Worm (Caenorhabditis elegans) whole organism, late embryonic: Measurements from ENCODE around the gene rbf-1.

Experiments used
- C38D4.7 ChIP-seq: fragments of 200-800 bp; sonication (Bioruptor generic); optimal IDR thresholded peaks from 2 replicates; lab custom pipeline; 2018; ENCODE audit warnings: mild to moderate bottlenecking, missing genetic modification characterization, moderate library complexity, missing compliant biosample characterization
- ceh-2 ChIP-seq: sonication (generic microtip); optimal IDR thresholded peaks from 2 replicates; lab custom pipeline; 2016; ENCODE audit warnings: missing genotype, missing genetic modification characterization, missing compliant biosample characterization
- elt-2 ChIP-seq: sonication (generic microtip); optimal IDR thresholded peaks from 2 replicates; lab custom pipeline; 2016; ENCODE audit warnings: missing genetic modification reagents, missing genetic modification characterization, missing compliant biosample characterization
- sox-4 ChIP-seq: sonication (generic microtip); optimal IDR thresholded peaks from 2 replicates; lab custom pipeline; 2017; ENCODE audit warnings: mild to moderate bottlenecking, missing genetic modification characterization, inconsistent platforms, missing compliant biosample characterization

DNA sequence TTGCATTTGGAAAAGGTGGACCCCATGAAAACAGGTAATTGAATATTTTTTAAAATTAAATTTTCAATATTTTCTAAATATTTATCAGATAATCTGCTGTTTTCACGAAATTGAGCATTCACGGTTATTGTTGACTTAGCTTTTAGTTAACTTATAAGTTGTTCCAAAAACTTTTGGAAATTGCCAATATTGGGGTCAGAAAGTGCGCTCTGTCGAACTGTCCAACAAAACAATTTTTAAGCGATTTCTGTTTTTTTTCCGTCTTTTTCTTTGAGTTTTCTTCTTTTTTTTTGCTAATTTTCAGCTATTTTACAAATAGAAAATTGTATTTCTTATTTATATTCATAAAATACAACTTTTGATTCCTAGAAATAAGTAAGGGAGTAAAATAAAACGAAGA is 55.7 kb downstream of the rbf-1 start:
- TF ChIP-seq C38D4.7 (GFP tag; lab: Kevin White, UChicago), result no peak
- TF ChIP-seq sox-4, result no peak
- TF ChIP-seq ceh-2, result no peak
- TF ChIP-seq elt-2 (tag; lab: Kevin White, UChicago), result no peak
